Worm (Caenorhabditis elegans) whole organism, L2 larva: ENCODE results near the gene Y37E11B.6.

Experiments
- elt-3 ChIP-seq: sonication (generic microtip); optimal IDR thresholded peaks from 2 replicates; lab custom pipeline; 2017; ENCODE audit warnings: missing biosample characterization, missing genetic modification characterization
- nhr-11 ChIP-seq: fragments of 150-350 bp; optimal IDR thresholded peaks from 2 replicates; lab custom pipeline; 2014; ENCODE audit warnings: missing biosample characterization, missing genetic modification characterization
- nhr-23 ChIP-seq: fragments of 150-350 bp; optimal IDR thresholded peaks from 2 replicates; lab custom pipeline; 2014; ENCODE audit warnings: missing biosample characterization, missing genetic modification reagents, missing genetic modification characterization
- sem-4 ChIP-seq: fragments of 150-350 bp; optimal IDR thresholded peaks from 2 replicates; lab custom pipeline; 2014; ENCODE audit warnings: missing biosample characterization, missing genetic modification reagents, missing genetic modification characterization
- skn-1 ChIP-seq: sonication (generic microtip); optimal IDR thresholded peaks from 2 replicates; lab custom pipeline; 2017; ENCODE audit warnings: missing biosample characterization, missing genetic modification characterization
- snpc-4 ChIP-seq: fragments of 150-350 bp; optimal IDR thresholded peaks from 2 replicates; lab custom pipeline; 2014; ENCODE audit warnings: missing biosample characterization, missing genetic modification characterization

- no peak for TF ChIP-seq nhr-11 (tag; lab: Kevin White, UChicago)
- TF ChIP-seq elt-3 (tag; lab: Kevin White, UChicago): no peak
- no peak for TF ChIP-seq skn-1 (tag; lab: Kevin White, UChicago)
- no peak for TF ChIP-seq snpc-4
- peak; percentile 8 for TF ChIP-seq sem-4 (tag; lab: Kevin White, UChicago)
- TF ChIP-seq nhr-23 (tag; lab: Kevin White, UChicago): no peak
Observed at ce11 chrIV:3579477-3579975, 19.6 kb downstream of the Y37E11B.6 start, which contains the start of gene Y37E11B.1.
